Worm (Caenorhabditis elegans) whole organism, midembryonic: ENCODE measurements around the gene R09H10.7.

Source experiments
- T22C8.4 ChIP-seq: fragments of 200-800 bp; sonication (Bioruptor generic); IDR thresholded peaks from 2 replicates; pipeline ENCODE4 v1.3.6; 2022; ENCODE audit warnings: missing genetic modification characterization, missing compliant biosample characterization
- cog-1 ChIP-seq: sonication (generic microtip); optimal IDR thresholded peaks from 2 replicates; lab custom pipeline; 2016; ENCODE audit warnings: missing genetic modification characterization, missing compliant biosample characterization
- flt-1 ChIP-seq: fragments of 200-800 bp; sonication (Bioruptor generic); IDR thresholded peaks from 2 replicates; pipeline ENCODE4 v1.3.6; 2022; ENCODE audit warnings: missing genetic modification characterization, missing compliant biosample characterization
- klf-2 ChIP-seq: fragments of 200-800 bp; sonication (Bioruptor generic); conservative IDR thresholded peaks from 2 replicates; pipeline ENCODE4 v1.3.6; 2022; ENCODE audit warnings: missing genetic modification reagents, missing genetic modification characterization, missing compliant biosample characterization
- med-1 ChIP-seq: sonication (generic microtip); optimal IDR thresholded peaks from 2 replicates; lab custom pipeline; 2017; ENCODE audit warnings: missing genetic modification characterization, mild to moderate bottlenecking, missing compliant biosample characterization, antibody characterized with exemption, missing genetic modification reagents; ENCODE audit not compliant: insufficient read depth
- ref-1 ChIP-seq: fragments of 200-800 bp; sonication (Bioruptor generic); conservative IDR thresholded peaks from 2 replicates; pipeline ENCODE4 v1.3.6; 2022; ENCODE audit warnings: missing genetic modification reagents, missing genetic modification characterization, missing compliant biosample characterization
- tab-1 ChIP-seq: fragments of 200-800 bp; sonication (Bioruptor generic); IDR thresholded peaks from 2 replicates; pipeline ENCODE4 v1.3.6; 2022; ENCODE audit warnings: missing genetic modification characterization, missing compliant biosample characterization
- ztf-23 ChIP-seq: fragments of 200-800 bp; sonication (Bioruptor generic); IDR thresholded peaks from 2 replicates; pipeline ENCODE4 v1.3.6; 2022; ENCODE audit warnings: missing genetic modification reagents, missing genetic modification characterization, missing compliant biosample characterization
- ztf-29 ChIP-seq: fragments of 200-800 bp; sonication (Bioruptor generic); IDR thresholded peaks from 2 replicates; pipeline ENCODE4 v1.3.6; 2022; ENCODE audit warnings: missing genetic modification reagents, missing genetic modification characterization, missing compliant biosample characterization

R09H10.7 gene

DNA sequence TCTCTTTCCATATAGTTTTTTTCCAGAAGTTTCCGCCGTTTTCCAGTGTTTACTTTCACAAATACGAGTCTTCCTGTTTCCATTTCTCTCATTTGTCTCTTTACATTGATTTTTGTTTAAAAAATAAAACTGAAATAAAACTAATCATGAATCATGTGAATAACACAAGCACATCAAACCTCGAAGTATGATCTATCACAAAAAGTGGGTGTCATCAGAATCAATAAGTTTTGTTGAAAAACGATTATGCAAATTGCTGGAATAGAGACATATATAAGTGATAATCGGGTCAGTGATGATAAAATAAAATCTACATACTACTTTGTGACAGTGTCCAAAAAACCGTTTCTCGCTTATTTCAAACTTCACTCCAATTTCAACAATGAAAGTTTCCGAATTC lies at the start of gene R09H10.7:
Gene R09H10.7, plus strand, starts transcription at position 301 of the 400 bp plus-strand sequence.
- TF ChIP-seq ztf-23 (GFP tag; lab: Robert Waterston, UW) = no peak
- no peak for TF ChIP-seq klf-2 (GFP tag; lab: Robert Waterston, UW)
- TF ChIP-seq ztf-29 (GFP tag; lab: Robert Waterston, UW) = no peak
- TF ChIP-seq tab-1 (GFP tag; lab: Robert Waterston, UW) = no peak
- TF ChIP-seq T22C8.4 = no peak
- TF ChIP-seq flt-1 (GFP tag; lab: Robert Waterston, UW) = no peak
- TF ChIP-seq med-1 (GFP tag; lab: Kevin White, UChicago) = no peak
- TF ChIP-seq cog-1 = no peak
- no peak for TF ChIP-seq ref-1 (GFP tag; lab: Robert Waterston, UW)

DNA sequence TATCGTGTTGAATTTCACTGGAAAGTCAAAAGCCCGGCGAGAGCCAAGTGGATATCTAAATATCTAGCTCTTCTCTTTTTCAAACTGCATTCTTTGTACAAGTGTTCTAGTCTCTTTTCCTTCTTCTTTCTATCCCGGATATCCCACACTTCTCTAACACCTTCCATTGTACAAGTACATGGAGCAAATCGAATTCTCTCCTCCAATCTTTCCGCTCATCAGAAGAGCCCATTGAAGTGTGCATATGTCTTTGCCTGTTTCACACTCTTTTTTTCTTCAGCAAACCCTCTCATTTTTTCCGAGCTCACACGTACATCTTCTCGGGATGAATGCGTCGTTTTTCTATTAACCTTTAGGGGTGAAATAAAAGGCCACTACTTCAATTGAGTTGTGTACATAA lies 47.4 kb upstream of the R09H10.7 start:
- TF ChIP-seq T22C8.4 (no peak), cog-1 (no peak), ref-1 (GFP tag; lab: Robert Waterston, UW) (no peak), ztf-23 (GFP tag; lab: Robert Waterston, UW) (no peak), klf-2 (GFP tag; lab: Robert Waterston, UW) (no peak), med-1 (GFP tag; lab: Kevin White, UChicago) (no peak), ztf-29 (GFP tag; lab: Robert Waterston, UW) (no peak), tab-1 (GFP tag; lab: Robert Waterston, UW) (no peak), flt-1 (GFP tag; lab: Robert Waterston, UW) (no peak)

DNA sequence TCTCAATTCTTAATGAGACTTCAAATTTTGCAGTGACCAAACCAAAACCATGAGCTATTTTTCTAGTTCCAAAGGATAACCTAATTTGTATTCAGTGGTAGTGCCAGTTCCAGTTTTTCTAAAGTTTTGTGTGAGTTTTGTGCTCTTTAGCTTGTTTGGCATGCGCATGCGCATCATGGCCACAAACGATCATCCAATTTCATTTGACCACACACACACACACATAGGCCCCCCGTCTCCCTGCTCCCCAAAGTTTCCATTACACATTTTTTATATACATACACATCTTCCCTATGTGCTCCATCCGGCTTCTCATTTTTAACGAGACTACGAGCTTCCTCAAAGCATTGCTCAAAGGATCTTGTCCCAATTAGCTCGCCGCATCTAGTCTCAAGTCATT lies 46.4 kb upstream of the R09H10.7 start:
- no peak for TF ChIP-seq med-1 (GFP tag; lab: Kevin White, UChicago)
- no peak for TF ChIP-seq ztf-29 (GFP tag; lab: Robert Waterston, UW)
- no peak for TF ChIP-seq cog-1
- TF ChIP-seq ztf-23 (GFP tag; lab: Robert Waterston, UW) = 0 out of 2 replicates have a peak, but pooled peaks have one; percentile 53

DNA sequence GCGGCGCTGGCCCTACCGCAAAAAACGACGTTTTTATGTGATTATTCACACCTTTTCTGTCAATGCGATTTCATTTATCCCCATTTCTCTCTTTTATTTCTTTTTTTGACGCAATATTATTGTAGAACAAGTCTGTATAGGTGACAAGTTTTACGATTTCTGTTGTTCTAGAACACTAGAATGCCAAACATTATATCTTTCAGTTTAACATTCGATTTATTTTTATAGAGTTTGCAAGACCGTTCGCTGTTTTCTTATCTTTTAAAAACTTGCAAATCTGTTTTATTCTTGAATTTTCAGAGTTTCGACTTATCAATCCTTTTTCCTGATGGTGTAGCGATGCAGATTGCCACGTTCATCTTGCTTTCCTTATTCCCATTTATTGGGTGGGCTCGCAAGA lies 44.9 kb upstream of the R09H10.7 start, which contains the start of gene efn-2:
Gene efn-2, plus strand, starts transcription at position 301 of the 400 bp plus-strand sequence.
- TF ChIP-seq klf-2 (GFP tag; lab: Robert Waterston, UW) (no peak), flt-1 (GFP tag; lab: Robert Waterston, UW) (no peak), T22C8.4 (no peak), ref-1 (GFP tag; lab: Robert Waterston, UW) (no peak), ztf-29 (GFP tag; lab: Robert Waterston, UW) (no peak), tab-1 (GFP tag; lab: Robert Waterston, UW) (no peak), cog-1 (no peak), med-1 (GFP tag; lab: Kevin White, UChicago) (no peak), ztf-23 (GFP tag; lab: Robert Waterston, UW) (no peak)

DNA sequence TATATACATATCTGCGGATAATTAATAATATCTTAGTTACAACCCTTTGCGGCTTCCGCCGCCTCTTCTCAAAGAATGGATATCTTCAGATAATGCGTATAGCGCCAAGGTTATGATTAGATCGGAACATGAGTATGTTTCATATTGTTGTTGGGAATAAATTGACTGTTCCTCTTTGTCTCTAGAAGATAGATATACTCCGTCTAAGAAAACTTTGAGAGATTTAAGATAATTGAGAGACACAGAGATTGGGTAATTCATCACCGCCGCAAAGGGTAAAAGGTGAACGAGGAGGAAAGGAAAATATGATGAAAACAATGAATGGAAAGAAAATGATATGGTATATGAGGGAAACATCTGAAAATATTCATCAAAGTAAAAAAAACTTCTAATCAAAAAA lies 44.3 kb upstream of the R09H10.7 start:
- no peak for TF ChIP-seq tab-1 (GFP tag; lab: Robert Waterston, UW)
- no peak for TF ChIP-seq T22C8.4
- TF ChIP-seq flt-1 (GFP tag; lab: Robert Waterston, UW) = no peak
- no peak for TF ChIP-seq ztf-23 (GFP tag; lab: Robert Waterston, UW)
- no peak for TF ChIP-seq klf-2 (GFP tag; lab: Robert Waterston, UW)
- no peak for TF ChIP-seq ref-1 (GFP tag; lab: Robert Waterston, UW)
- TF ChIP-seq cog-1 = no peak
- no peak for TF ChIP-seq med-1 (GFP tag; lab: Kevin White, UChicago)
- no peak for TF ChIP-seq ztf-29 (GFP tag; lab: Robert Waterston, UW)

DNA sequence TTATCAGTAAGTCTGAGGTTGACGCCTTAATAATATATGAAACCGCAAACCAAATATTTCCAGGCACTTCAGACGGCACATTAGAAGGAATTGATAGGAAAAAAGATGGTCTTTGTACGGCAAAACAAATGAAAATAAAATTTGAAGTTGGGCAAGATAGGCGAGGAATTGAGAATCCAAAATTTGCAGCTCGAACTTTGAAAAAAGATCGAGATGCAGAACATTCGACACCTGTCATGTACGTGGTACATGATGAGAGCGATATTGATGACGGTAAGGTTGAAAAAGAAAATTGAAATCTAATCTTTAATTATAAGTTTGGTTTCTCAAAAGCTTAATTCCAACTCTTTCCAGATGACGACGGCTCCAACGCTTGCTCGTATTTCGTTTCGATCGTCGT lies 43.3 kb upstream of the R09H10.7 start:
- TF ChIP-seq klf-2 (GFP tag; lab: Robert Waterston, UW) = no peak
- no peak for TF ChIP-seq tab-1 (GFP tag; lab: Robert Waterston, UW)
- TF ChIP-seq ref-1 (GFP tag; lab: Robert Waterston, UW) = no peak
- no peak for TF ChIP-seq cog-1
- no peak for TF ChIP-seq ztf-29 (GFP tag; lab: Robert Waterston, UW)
- no peak for TF ChIP-seq T22C8.4
- TF ChIP-seq flt-1 (GFP tag; lab: Robert Waterston, UW) = no peak
- TF ChIP-seq med-1 (GFP tag; lab: Kevin White, UChicago) = no peak
- no peak for TF ChIP-seq ztf-23 (GFP tag; lab: Robert Waterston, UW)

DNA sequence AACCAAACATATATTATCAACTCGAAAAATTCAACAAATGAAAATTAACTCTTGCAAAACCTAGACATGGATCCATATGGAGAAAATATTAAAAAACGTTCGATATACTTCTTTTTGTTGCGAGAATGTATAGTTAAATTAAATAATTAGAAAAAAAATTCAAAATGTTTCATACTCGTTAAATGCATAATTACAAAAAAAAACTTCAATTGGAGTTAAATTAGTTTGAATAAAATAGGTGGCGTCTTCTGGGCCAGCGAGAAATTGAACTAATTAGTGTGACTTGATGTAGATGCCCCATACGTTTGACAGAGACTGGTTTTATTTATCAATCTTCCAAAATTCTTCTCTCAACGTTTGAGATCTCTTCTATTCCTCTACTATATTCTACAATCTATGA lies 42.5 kb upstream of the R09H10.7 start, which contains the start of gene lgc-43:
Gene lgc-43, plus strand, starts transcription at position 301 of the 400 bp plus-strand sequence.
- TF ChIP-seq flt-1 (GFP tag; lab: Robert Waterston, UW) (no peak), ref-1 (GFP tag; lab: Robert Waterston, UW) (no peak), T22C8.4 (no peak), med-1 (GFP tag; lab: Kevin White, UChicago) (no peak), cog-1 (no peak), tab-1 (GFP tag; lab: Robert Waterston, UW) (no peak), ztf-23 (GFP tag; lab: Robert Waterston, UW) (no peak), klf-2 (GFP tag; lab: Robert Waterston, UW) (no peak), ztf-29 (GFP tag; lab: Robert Waterston, UW) (no peak)

DNA sequence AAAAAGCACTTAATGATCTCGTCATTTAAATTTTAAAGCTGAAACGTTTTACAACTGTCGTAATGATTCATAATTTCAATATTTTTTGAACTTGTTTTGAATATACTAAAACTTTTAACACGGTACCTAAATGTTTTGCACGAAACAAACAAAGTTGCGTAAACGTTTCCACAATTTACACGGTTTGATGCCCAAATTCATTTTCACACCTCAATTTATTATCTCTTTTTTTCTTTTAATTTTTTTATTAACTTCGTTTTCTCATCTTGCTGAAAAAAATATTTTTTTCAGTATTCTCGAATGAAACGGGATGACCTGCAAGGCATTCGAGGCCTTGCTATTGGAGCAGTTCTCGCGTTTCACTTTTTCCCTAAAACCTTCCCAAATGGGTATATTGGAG lies 36.7 kb upstream of the R09H10.7 start, which contains the start of gene oac-8:
Gene oac-8, plus strand, starts transcription at position 301 of the 400 bp plus-strand sequence.
- TF ChIP-seq ztf-23 (GFP tag; lab: Robert Waterston, UW) = no peak
- no peak for TF ChIP-seq tab-1 (GFP tag; lab: Robert Waterston, UW)
- TF ChIP-seq ztf-29 (GFP tag; lab: Robert Waterston, UW) = no peak
- no peak for TF ChIP-seq med-1 (GFP tag; lab: Kevin White, UChicago)
- no peak for TF ChIP-seq ref-1 (GFP tag; lab: Robert Waterston, UW)
- TF ChIP-seq flt-1 (GFP tag; lab: Robert Waterston, UW) = no peak
- TF ChIP-seq cog-1 = no peak
- TF ChIP-seq T22C8.4 = no peak
- no peak for TF ChIP-seq klf-2 (GFP tag; lab: Robert Waterston, UW)

DNA sequence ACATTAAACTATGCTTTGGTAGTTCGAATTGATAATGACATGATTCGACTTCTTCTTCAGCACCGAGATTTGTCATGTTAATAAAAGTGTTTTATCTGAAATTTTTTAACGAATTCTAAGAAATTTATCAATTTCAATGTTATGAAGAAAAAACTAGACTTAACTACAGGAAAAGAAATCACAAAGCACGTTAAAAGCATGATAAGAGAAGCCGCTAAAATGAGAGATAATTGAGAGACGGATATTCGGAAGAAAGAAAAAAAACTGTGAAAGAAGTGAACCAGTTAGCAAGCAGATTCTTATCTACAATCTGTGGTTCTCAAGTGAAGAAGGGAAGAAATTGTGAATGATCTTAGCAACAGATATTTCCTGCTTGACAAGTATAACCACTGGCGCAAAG lies 31.8 kb upstream of the R09H10.7 start, which contains the start of gene C43F9.4:
Gene C43F9.4, minus strand, starts transcription at position 101 of the 400 bp plus-strand sequence.
- TF ChIP-seq T22C8.4 (no peak), tab-1 (GFP tag; lab: Robert Waterston, UW) (no peak), cog-1 (no peak), klf-2 (GFP tag; lab: Robert Waterston, UW) (no peak), ztf-23 (GFP tag; lab: Robert Waterston, UW) (no peak), flt-1 (GFP tag; lab: Robert Waterston, UW) (no peak), med-1 (GFP tag; lab: Kevin White, UChicago) (no peak)
